Worm (Caenorhabditis elegans): ENCODE data around the gene C18A11.4.
A peak's percentile ranks its signal among the peaks of the same experiment; 100 is the strongest.

- peak; percentile 17 for TF ChIP-seq him-1 (tag; optimal IDR thresholded peaks at IDR 0.05)
- no peak for TF ChIP-seq W03F9.2 (tag; optimal IDR thresholded peaks at IDR 0.05)
Measured at ce11 chrX:8029080-8029479, 16.2 kb upstream of the C18A11.4 start, which contains the start of gene C34D10.1.
